Worm (Caenorhabditis elegans) whole organism, L1 larva: ENCODE results near the gene bus-17.

Experiments used
- ceh-88 ChIP-seq: fragments of 200-800 bp; sonication (Bioruptor generic); IDR thresholded peaks from 2 replicates; pipeline ENCODE4 v1.3.6; 2022; ENCODE audit warnings: missing genetic modification characterization, missing compliant biosample characterization
- ces-1 ChIP-seq: fragments of 150-350 bp; optimal IDR thresholded peaks from 2 replicates; lab custom pipeline; 2014; ENCODE audit warnings: missing biosample characterization, missing genetic modification reagents, missing genetic modification characterization
- elt-3 ChIP-seq, 6 experiments: fragments of 150-350 bp in 1 of 6; sonication (generic microtip); optimal IDR thresholded peaks; 2 replicates each; lab custom pipeline; 2017 to 2018; ENCODE audit warnings: missing biosample characterization in 6 of 6, missing genetic modification characterization in 6 of 6, inconsistent platforms in 1 of 6
- ets-5 ChIP-seq: fragments of 200-800 bp; sonication (Bioruptor generic); IDR thresholded peaks from 2 replicates; pipeline ENCODE4 v1.3.6; 2022; ENCODE audit warnings: missing genetic modification characterization, missing compliant biosample characterization
- lin-13 ChIP-seq: fragments of 150-350 bp; optimal IDR thresholded peaks from 2 replicates; lab custom pipeline; 2014; ENCODE audit warnings: missing biosample characterization, missing genetic modification reagents, missing genetic modification characterization
- mdl-1 ChIP-seq, 2 experiments: fragments of 150-350 bp; optimal IDR thresholded peaks; 2 replicates each; lab custom pipeline; 2014 to 2017; ENCODE audit warnings: missing biosample characterization in 2 of 2, missing genetic modification characterization in 2 of 2, inconsistent platforms in 1 of 2
- nhr-12 ChIP-seq: sonication (generic microtip); optimal IDR thresholded peaks from 2 replicates; lab custom pipeline; 2017; ENCODE audit warnings: missing biosample characterization, missing genetic modification characterization
- nhr-77 ChIP-seq: fragments of 150-350 bp; optimal IDR thresholded peaks from 2 replicates; lab custom pipeline; 2014; ENCODE audit warnings: missing biosample characterization, missing genetic modification characterization
- nhr-90 ChIP-seq: sonication (generic microtip); optimal IDR thresholded peaks from 2 replicates; lab custom pipeline; 2016; ENCODE audit warnings: mild to moderate bottlenecking, missing genetic modification characterization, missing compliant biosample characterization; ENCODE audit not compliant: poor library complexity
- pax-3 ChIP-seq: fragments of 200-800 bp; sonication (Bioruptor generic); optimal IDR thresholded peaks from 2 replicates; lab custom pipeline; 2018; ENCODE audit warnings: mild to moderate bottlenecking, missing genetic modification characterization, moderate library complexity, missing compliant biosample characterization
- pqm-1 ChIP-seq: sonication (generic microtip); optimal IDR thresholded peaks from 3 replicates; lab custom pipeline; 2017; ENCODE audit warnings: missing biosample characterization, missing genetic modification characterization
- tbx-2 ChIP-seq: sonication (generic microtip); optimal IDR thresholded peaks from 2 replicates; lab custom pipeline; 2016; ENCODE audit warnings: missing genetic modification characterization, missing compliant biosample characterization
- ztf-11 ChIP-seq, 2 experiments: sonication (generic microtip); optimal IDR thresholded peaks; 2 replicates each; lab custom pipeline; 2016 to 2017; ENCODE audit warnings: missing genetic modification characterization in 2 of 2, missing biosample characterization in 1 of 2, missing compliant biosample characterization in 1 of 2

DNA sequence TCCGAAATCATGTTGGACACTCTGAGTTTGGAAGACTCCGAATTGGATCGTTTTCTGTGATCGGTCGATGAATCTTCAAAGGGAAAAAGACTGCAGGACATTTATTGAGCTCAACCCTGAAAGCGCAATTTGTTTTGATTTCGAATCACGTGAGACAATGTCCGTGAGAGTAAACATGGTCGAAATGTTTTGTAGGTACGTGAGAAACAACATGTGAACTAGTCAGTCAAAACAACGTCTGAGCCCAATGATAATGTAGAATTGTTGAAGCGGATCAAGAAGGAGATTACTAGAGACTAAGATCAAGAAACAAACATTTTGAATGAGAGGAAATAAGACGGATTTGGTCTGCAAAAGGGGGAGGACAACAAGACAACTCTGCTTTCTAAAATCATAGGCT, 37.9 kb upstream of the bus-17 start, which contains the start of gene Y7A5A.7:
- no peak for TF ChIP-seq lin-13 (GFP tag; lab: Kevin White, UChicago)
- TF ChIP-seq mdl-1 (tag; optimal IDR thresholded peaks at IDR 0.05; lab: Kevin White, UChicago): no peak
- no peak for TF ChIP-seq ets-5
- no peak for TF ChIP-seq elt-3 (tag; optimal IDR thresholded peaks at IDR 0.05; lab: Kevin White, UChicago)
- TF ChIP-seq pqm-1: no peak
- no peak for TF ChIP-seq ceh-88 (GFP tag; lab: Robert Waterston, UW)
- TF ChIP-seq nhr-77: no peak
- no peak for TF ChIP-seq ces-1 (GFP tag; lab: Kevin White, UChicago)
- no peak for TF ChIP-seq tbx-2 (tag; lab: Kevin White, UChicago)
- TF ChIP-seq nhr-90: no peak
- TF ChIP-seq ztf-11 (tag; optimal IDR thresholded peaks at IDR 0.05; lab: Kevin White, UChicago): no peak
- TF ChIP-seq nhr-12: no peak
- TF ChIP-seq pax-3 (tag; lab: Kevin White, UChicago): no peak
